Worm (Caenorhabditis elegans) whole organism, L2 larva: ENCODE data around the gene R102.3.

Experiments
- crh-2 ChIP-seq: sonication (generic microtip); optimal IDR thresholded peaks from 2 replicates; lab custom pipeline; 2017; ENCODE audit warnings: missing biosample characterization, missing genetic modification characterization
- dmd-4 ChIP-seq: sonication (generic microtip); optimal IDR thresholded peaks from 2 replicates; lab custom pipeline; 2017; ENCODE audit warnings: missing biosample characterization, missing genetic modification characterization
- lin-39 ChIP-seq: fragments of 150-350 bp; optimal IDR thresholded peaks from 2 replicates; lab custom pipeline; 2014; ENCODE audit warnings: missing biosample characterization, missing genetic modification reagents, missing genetic modification characterization
- lsy-2 ChIP-seq, 2 experiments: fragments of 150-350 bp in 1 of 2; sonication (generic microtip) in 1 of 2; optimal IDR thresholded peaks; 2 replicates each; lab custom pipeline; 2014 to 2017; ENCODE audit warnings: missing biosample characterization in 2 of 2, missing genetic modification characterization in 2 of 2
- nhr-10 ChIP-seq: sonication (generic microtip); optimal IDR thresholded peaks from 2 replicates; lab custom pipeline; 2017; ENCODE audit warnings: missing biosample characterization, missing genetic modification characterization
- nhr-11 ChIP-seq: fragments of 150-350 bp; optimal IDR thresholded peaks from 2 replicates; lab custom pipeline; 2014; ENCODE audit warnings: missing biosample characterization, missing genetic modification characterization
- nhr-237 ChIP-seq: fragments of 150-350 bp; optimal IDR thresholded peaks from 2 replicates; lab custom pipeline; 2014; ENCODE audit warnings: missing biosample characterization, missing genetic modification characterization

DNA sequence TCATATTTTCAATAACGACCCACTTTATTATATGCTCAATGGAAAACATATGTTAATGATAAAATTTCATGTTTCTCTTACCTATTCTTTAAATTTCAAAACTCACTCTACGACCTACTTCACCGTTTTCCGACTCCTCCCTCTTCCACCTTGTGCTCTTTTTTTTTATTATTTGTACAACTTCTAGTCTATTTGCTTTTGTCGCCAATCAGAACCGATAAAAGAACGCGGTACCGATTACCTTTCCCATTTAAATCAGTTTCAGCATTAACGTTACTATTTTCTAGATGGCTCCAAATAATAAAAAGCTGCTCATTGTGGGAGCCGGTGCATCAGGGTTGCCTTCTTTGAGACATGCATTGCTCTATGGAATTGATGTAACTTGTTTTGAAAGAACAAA is 27.6 kb upstream of the R102.3 start, which contains the start of gene fmo-1:
- TF ChIP-seq nhr-10 (tag; lab: Kevin White, UChicago): no peak
- no peak for TF ChIP-seq nhr-237
- no peak for TF ChIP-seq lin-39 (tag; lab: Kevin White, UChicago)
- no peak for TF ChIP-seq lsy-2 (tag; optimal IDR thresholded peaks at IDR 0.05; lab: Kevin White, UChicago)
- no peak for TF ChIP-seq dmd-4 (tag; lab: Kevin White, UChicago)
- TF ChIP-seq crh-2: no peak
- TF ChIP-seq nhr-11 (tag; lab: Kevin White, UChicago): no peak
